Fruit fly (Drosophila melanogaster) whole organism, embryonic: ENCODE measurements around the gene Lcp65Ab1.

ENCODE experiments used
- Abd-B ChIP-seq: fragments of 200-800 bp; sonication (Bioruptor generic); optimal IDR thresholded peaks from 2 replicates; lab custom pipeline; 2018; ENCODE audit warnings: missing biosample characterization, mild to moderate bottlenecking, missing genetic modification characterization, moderate library complexity
- Asciz ChIP-seq: fragments of 200-800 bp; sonication (Bioruptor generic); optimal IDR thresholded peaks from 2 replicates; lab custom pipeline; 2017; ENCODE audit warnings: missing biosample characterization, mild to moderate bottlenecking, missing genetic modification characterization, missing genetic modification reagents
- Bteb2 ChIP-seq: fragments of 200-800 bp; sonication (Bioruptor generic); optimal IDR thresholded peaks from 2 replicates; lab custom pipeline; 2016; ENCODE audit warnings: missing biosample characterization, missing genetic modification characterization
- C15 ChIP-seq: fragments of 200-800 bp; sonication (Bioruptor generic); IDR thresholded peaks from 3 replicates; pipeline ENCODE4 v1.3.6; 2022; ENCODE audit warnings: missing biosample characterization, missing genetic modification characterization
- CG10565 ChIP-seq: fragments of 200-800 bp; sonication (Bioruptor generic); optimal IDR thresholded peaks from 3 replicates; lab custom pipeline; 2016; ENCODE audit warnings: missing biosample characterization, mild to moderate bottlenecking, missing genetic modification characterization
- CG10979 ChIP-seq: fragments of 200-800 bp; sonication (Bioruptor generic); optimal IDR thresholded peaks from 2 replicates; lab custom pipeline; 2018; ENCODE audit warnings: missing biosample characterization, mild to moderate bottlenecking, missing genetic modification characterization, moderate library complexity
- CG11504 ChIP-seq: fragments of 200-800 bp; sonication (Bioruptor generic); optimal IDR thresholded peaks from 3 replicates; lab custom pipeline; 2019; ENCODE audit warnings: missing biosample characterization, mild to moderate bottlenecking, missing genetic modification characterization, moderate library complexity
- CG12155 ChIP-seq: fragments of 200-800 bp; sonication (Bioruptor generic); optimal IDR thresholded peaks from 3 replicates; lab custom pipeline; 2016; ENCODE audit warnings: missing biosample characterization, missing genetic modification characterization
- CG12391 ChIP-seq: fragments of 200-800 bp; sonication (Bioruptor generic); optimal IDR thresholded peaks from 3 replicates; lab custom pipeline; 2018; ENCODE audit warnings: missing biosample characterization, mild to moderate bottlenecking, missing genetic modification characterization, moderate library complexity
- CG15514 ChIP-seq: fragments of 200-800 bp; sonication (Bioruptor generic); optimal IDR thresholded peaks from 3 replicates; lab custom pipeline; 2017; ENCODE audit warnings: missing biosample characterization, missing genetic modification characterization, mild to moderate bottlenecking, moderate library complexity, missing genetic modification reagents
- CG18599 ChIP-seq: fragments of 200-800 bp; sonication (Bioruptor generic); optimal IDR thresholded peaks from 3 replicates; lab custom pipeline; 2017; ENCODE audit warnings: missing biosample characterization, missing genetic modification characterization, mild to moderate bottlenecking, moderate library complexity, missing genetic modification reagents
- CG2116 ChIP-seq: fragments of 200-800 bp; sonication (Bioruptor generic); optimal IDR thresholded peaks from 3 replicates; lab custom pipeline; 2018; ENCODE audit warnings: missing biosample characterization, mild to moderate bottlenecking, missing genetic modification characterization
- CG31441 ChIP-seq: fragments of 200-800 bp; sonication (Bioruptor generic); IDR thresholded peaks from 2 replicates; pipeline ENCODE4 v1.3.6; 2022; ENCODE audit warnings: missing biosample characterization, missing genetic modification characterization
- CG4328 ChIP-seq: fragments of 200-800 bp; sonication (Bioruptor generic); optimal IDR thresholded peaks from 3 replicates; lab custom pipeline; 2017; ENCODE audit warnings: missing biosample characterization, missing genetic modification reagents, missing genetic modification characterization
- CG4617 ChIP-seq: fragments of 200-800 bp; sonication (Bioruptor generic); optimal IDR thresholded peaks from 3 replicates; lab custom pipeline; 2016; ENCODE audit warnings: missing biosample characterization, missing genetic modification characterization, borderline replicate concordance
- CG6854 ChIP-seq: fragments of 200-800 bp; sonication (Bioruptor generic); optimal IDR thresholded peaks from 3 replicates; lab custom pipeline; 2017; ENCODE audit warnings: missing biosample characterization, mild to moderate bottlenecking, missing genetic modification characterization
- CG7357 ChIP-seq: fragments of 200-800 bp; sonication (Bioruptor generic); IDR thresholded peaks from 3 replicates; pipeline ENCODE4 v1.3.6; 2022; ENCODE audit warnings: missing biosample characterization, missing genetic modification characterization
- CG9876 ChIP-seq: fragments of 200-800 bp; sonication (Bioruptor generic); optimal IDR thresholded peaks from 2 replicates; lab custom pipeline; 2016; ENCODE audit warnings: missing biosample characterization, missing genetic modification characterization
- Doc2 ChIP-seq: fragments of 200-800 bp; sonication (Bioruptor generic); IDR thresholded peaks from 2 replicates; pipeline ENCODE4 v1.3.6; 2022; ENCODE audit warnings: missing biosample characterization, missing genetic modification characterization
- Drgx ChIP-seq: fragments of 200-800 bp; sonication (Bioruptor generic); IDR thresholded peaks from 2 replicates; pipeline ENCODE4 v1.3.6; 2022; ENCODE audit warnings: missing biosample characterization, missing genetic modification characterization
- ERR ChIP-seq: fragments of 200-800 bp; sonication (Bioruptor generic); optimal IDR thresholded peaks from 2 replicates; lab custom pipeline; 2016; ENCODE audit warnings: missing biosample characterization, missing genetic modification characterization
- NK7.1 ChIP-seq: fragments of 200-800 bp; sonication (Bioruptor generic); optimal IDR thresholded peaks from 3 replicates; lab custom pipeline; 2016; ENCODE audit warnings: missing biosample characterization, missing genetic modification characterization
- NfI ChIP-seq: fragments of 200-800 bp; sonication (Bioruptor generic); optimal IDR thresholded peaks from 3 replicates; lab custom pipeline; 2018; ENCODE audit warnings: missing biosample characterization, mild to moderate bottlenecking, missing genetic modification characterization, moderate library complexity
- Side ChIP-seq: fragments of 200-800 bp; sonication (Bioruptor generic); optimal IDR thresholded peaks from 2 replicates; lab custom pipeline; 2016; ENCODE audit warnings: missing biosample characterization, missing genetic modification characterization
- amos ChIP-seq: fragments of 200-800 bp; sonication (Bioruptor generic); IDR thresholded peaks from 2 replicates; pipeline ENCODE4 v1.3.6; 2022; ENCODE audit warnings: missing biosample characterization, missing genetic modification characterization; ENCODE audit not compliant: partially characterized antibody
- ap ChIP-seq: fragments of 200-800 bp; sonication (Bioruptor generic); IDR thresholded peaks from 2 replicates; pipeline ENCODE4 v1.3.6; 2022; ENCODE audit warnings: missing biosample characterization, missing genetic modification characterization
- bcd ChIP-seq: fragments of 200-800 bp; sonication (Bioruptor generic); optimal IDR thresholded peaks from 2 replicates; lab custom pipeline; 2017; ENCODE audit warnings: missing biosample characterization, mild to moderate bottlenecking, missing genetic modification characterization
- bsh ChIP-seq, 2 experiments: fragments of 200-800 bp; sonication (Bioruptor generic); optimal IDR thresholded peaks; 2 replicates each; lab custom pipeline; 2017 to 2018; ENCODE audit warnings: mild to moderate bottlenecking in 2 of 2, missing biosample characterization in 2 of 2, missing genetic modification characterization in 2 of 2, moderate library complexity in 1 of 2
- cad ChIP-seq: fragments of >200 bp; optimal IDR thresholded peaks from 2 replicates; lab custom pipeline; 2017; ENCODE audit warnings: missing biosample characterization, missing genetic modification characterization
- cg ChIP-seq: fragments of 200-800 bp; sonication (Bioruptor generic); optimal IDR thresholded peaks from 3 replicates; lab custom pipeline; 2019; ENCODE audit warnings: missing biosample characterization, mild to moderate bottlenecking, missing genetic modification characterization, moderate library complexity
- da ChIP-seq: fragments of 200-800 bp; sonication (Bioruptor generic); optimal IDR thresholded peaks from 2 replicates; lab custom pipeline; 2016; ENCODE audit warnings: missing biosample characterization, missing genetic modification characterization
- ems ChIP-seq: fragments of 200-800 bp; sonication (Bioruptor generic); optimal IDR thresholded peaks from 3 replicates; lab custom pipeline; 2016; ENCODE audit warnings: missing biosample characterization, missing genetic modification characterization
- esg ChIP-seq: fragments of 200-800 bp; sonication (Bioruptor generic); conservative IDR thresholded peaks from 2 replicates; pipeline ENCODE4 v1.3.6; 2022; ENCODE audit warnings: missing biosample characterization, missing genetic modification characterization
- fd64A ChIP-seq: fragments of 200-800 bp; sonication (Bioruptor generic); optimal IDR thresholded peaks from 3 replicates; lab custom pipeline; 2018; ENCODE audit warnings: missing biosample characterization, mild to moderate bottlenecking, missing genetic modification characterization
- kay ChIP-seq: fragments of 200-800 bp; sonication (Bioruptor generic); optimal IDR thresholded peaks from 2 replicates; lab custom pipeline; 2016; ENCODE audit warnings: missing biosample characterization, missing genetic modification characterization
- mld ChIP-seq: fragments of 200-800 bp; sonication (Bioruptor generic); IDR thresholded peaks from 3 replicates; pipeline ENCODE4 v1.3.6; 2022; ENCODE audit warnings: missing biosample characterization, missing genetic modification characterization; ENCODE audit not compliant: partially characterized antibody
- nerfin-1 ChIP-seq: fragments of 200-800 bp; sonication (Bioruptor generic); optimal IDR thresholded peaks from 3 replicates; lab custom pipeline; 2019; ENCODE audit warnings: missing biosample characterization, mild to moderate bottlenecking, missing genetic modification characterization, moderate library complexity
- oc ChIP-seq: fragments of 200-800 bp; sonication (Bioruptor generic); optimal IDR thresholded peaks from 2 replicates; lab custom pipeline; 2018; ENCODE audit warnings: missing biosample characterization, mild to moderate bottlenecking, missing genetic modification characterization, moderate library complexity
- org-1 ChIP-seq: fragments of 200-800 bp; sonication (Bioruptor generic); optimal IDR thresholded peaks from 2 replicates; lab custom pipeline; 2017; ENCODE audit warnings: missing biosample characterization, missing genetic modification characterization
- p53 ChIP-seq: fragments of 200-800 bp; sonication (Bioruptor generic); optimal IDR thresholded peaks from 2 replicates; lab custom pipeline; 2016; ENCODE audit warnings: missing biosample characterization, missing genetic modification characterization
- pita ChIP-seq: fragments of 200-800 bp; sonication (Bioruptor generic); optimal IDR thresholded peaks from 2 replicates; lab custom pipeline; 2017; ENCODE audit warnings: missing biosample characterization, mild to moderate bottlenecking, missing genetic modification characterization
- rib ChIP-seq: fragments of 200-800 bp; sonication (Bioruptor generic); IDR thresholded peaks from 2 replicates; pipeline ENCODE4 v1.3.6; 2022; ENCODE audit warnings: missing biosample characterization, missing genetic modification characterization
- salm ChIP-seq: fragments of 200-800 bp; sonication (Bioruptor generic); optimal IDR thresholded peaks from 2 replicates; lab custom pipeline; 2018; ENCODE audit warnings: missing biosample characterization, mild to moderate bottlenecking, missing genetic modification characterization
- sisA ChIP-seq: fragments of 200-800 bp; sonication (Bioruptor generic); IDR thresholded peaks from 2 replicates; pipeline ENCODE4 v1.3.6; 2022; ENCODE audit warnings: missing biosample characterization, missing genetic modification characterization
- so ChIP-seq: fragments of 200-800 bp; sonication (Bioruptor generic); IDR thresholded peaks from 3 replicates; pipeline ENCODE4 v1.3.6; 2022; ENCODE audit warnings: missing biosample characterization, missing genetic modification characterization
- tin ChIP-seq: fragments of 200-800 bp; sonication (Bioruptor generic); optimal IDR thresholded peaks from 3 replicates; lab custom pipeline; 2016; ENCODE audit warnings: missing biosample characterization, missing genetic modification characterization
- tna ChIP-seq: fragments of 200-800 bp; sonication (Bioruptor generic); IDR thresholded peaks from 2 replicates; pipeline ENCODE4 v1.3.6; 2022; ENCODE audit warnings: missing biosample characterization, missing genetic modification characterization; ENCODE audit not compliant: partially characterized antibody
- trem ChIP-seq: fragments of 200-800 bp; optimal IDR thresholded peaks from 3 replicates; lab custom pipeline; 2019; ENCODE audit warnings: missing biosample characterization, mild to moderate bottlenecking, missing genetic modification characterization, moderate library complexity
- vvl ChIP-seq: fragments of 200-800 bp; sonication (Bioruptor generic); IDR thresholded peaks from 2 replicates; pipeline ENCODE4 v1.3.6; 2022; ENCODE audit warnings: missing biosample characterization, missing genetic modification characterization

Lcp65Ab1 gene

DNA sequence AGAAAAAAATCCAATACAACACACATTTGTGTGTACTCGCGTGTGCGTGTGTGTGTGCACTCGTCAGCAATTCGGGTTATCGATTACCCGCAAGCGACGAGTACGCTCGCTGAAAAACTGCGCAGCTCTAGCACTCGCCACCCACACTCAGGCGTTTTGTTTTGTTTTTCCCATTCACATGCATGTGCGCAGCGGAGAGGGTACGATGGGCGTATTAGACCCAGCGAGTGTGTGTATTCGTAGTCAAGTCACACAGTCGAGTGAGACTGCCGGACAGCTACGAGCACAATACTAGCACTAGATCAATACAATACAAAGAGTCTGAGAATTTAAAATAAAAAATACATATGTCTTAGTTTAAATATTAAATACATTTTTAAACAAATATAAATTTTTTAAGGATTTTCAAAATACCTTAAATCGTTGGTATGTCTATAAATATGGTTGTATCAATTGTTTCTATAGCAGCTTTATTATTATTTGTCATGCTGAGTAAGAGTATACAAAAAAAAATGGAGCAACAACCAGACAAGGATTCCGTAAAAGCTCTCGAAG lies 35.6 kb downstream of the Lcp65Ab1 start, which contains the start of the genes D19B and CG43293 (continued):
- TF ChIP-seq esg (GFP tag; lab: Robert Waterston, UW) (peak; percentile 84), ERR (GFP tag; lab: Kevin White, UChicago) (peak; percentile 90), CG9876 (peak; percentile 78), cad (GFP tag; lab: Kevin White, UChicago) (no peak), trem (peak; percentile 72), fd64A (GFP tag; lab: Kevin White, UChicago) (peak; percentile 64), Asciz (GFP tag; lab: Kevin White, UChicago) (peak; percentile 80), org-1 (peak; percentile 63), ems (GFP tag; lab: Kevin White, UChicago) (peak; percentile 89), CG12155 (GFP tag; lab: Kevin White, UChicago) (peak; percentile 100), CG10565 (GFP tag; lab: Kevin White, UChicago) (no peak), da (GFP tag; lab: Kevin White, UChicago) (peak; percentile 50), CG7357 (peak; percentile 54; the same call in 1 of the 3 replicates), cg (GFP tag; lab: Kevin White, UChicago) (peak; percentile 97), NK7.1 (GFP tag; lab: Kevin White, UChicago) (peak; percentile 73), bsh (GFP tag; optimal IDR thresholded peaks at IDR 0.05; lab: Kevin White, UChicago) (peak; percentile 82 to 90), bcd (GFP tag; lab: Kevin White, UChicago) (peak; percentile 89), p53 (GFP tag; lab: Kevin White, UChicago) (peak; percentile 81), pita (GFP tag; lab: Kevin White, UChicago) (no peak), rib (GFP tag; lab: Robert Waterston, UW) (peak; percentile 92), vvl (peak; percentile 93), ap (GFP tag; lab: Robert Waterston, UW) (peak; percentile 69), CG12391 (tag; lab: Kevin White, UChicago) (peak; percentile 92), Doc2 (GFP tag; lab: Robert Waterston, UW) (no peak), kay (GFP tag; lab: Kevin White, UChicago) (peak; percentile 85), tin (peak; percentile 92), Abd-B (GFP tag; lab: Kevin White, UChicago) (peak; percentile 65), nerfin-1 (tag; lab: Kevin White, UChicago) (peak; percentile 58), Bteb2 (GFP tag; lab: Kevin White, UChicago) (peak; percentile 78), CG31441 (GFP tag; lab: Robert Waterston, UW) (peak; percentile 79), Drgx (GFP tag; lab: Robert Waterston, UW) (peak; percentile 92), tna (GFP tag; lab: Robert Waterston, UW) (peak; percentile 59; the same call in 1 of the 2 replicates), CG6854 (GFP tag; lab: Kevin White, UChicago) (peak; percentile 64), C15 (GFP tag; lab: Robert Waterston, UW) (peak; percentile 89), NfI (peak; percentile 91), CG4328 (GFP tag; lab: Kevin White, UChicago) (peak; percentile 76), Side (GFP tag; lab: Kevin White, UChicago) (peak; percentile 77), so (GFP tag; lab: Robert Waterston, UW) (peak; percentile 81), CG4617 (peak; percentile 82), CG11504 (tag; lab: Kevin White, UChicago) (peak; percentile 87), salm (tag; lab: Kevin White, UChicago) (peak; percentile 57), CG2116 (GFP tag; lab: Kevin White, UChicago) (peak; percentile 64), mld (GFP tag; lab: Robert Waterston, UW) (no peak), CG10979 (peak; percentile 86), oc (tag; lab: Kevin White, UChicago) (peak; percentile 83), CG15514 (GFP tag; lab: Kevin White, UChicago) (peak; percentile 85), CG18599 (peak; percentile 90), amos (GFP tag; lab: Robert Waterston, UW) (peak; percentile 55; the same call in 1 of the 2 replicates), sisA (GFP tag; lab: Robert Waterston, UW) (peak; percentile 91)
